Worm (Caenorhabditis elegans) whole organism, early embryonic: ENCODE data around the gene ZK1240.6.
"Not testable (repeated sequence)": the region's sequence is repeated elsewhere in the genome, so short reads cannot be mapped to it uniquely, and the experiment has no call there.

Experiments used
- F13C5.2 ChIP-seq: sonication (generic microtip); optimal IDR thresholded peaks from 2 replicates; lab custom pipeline; 2017; ENCODE audit warnings: mild to moderate bottlenecking, missing genetic modification characterization, inconsistent platforms, missing compliant biosample characterization
- ama-1 ChIP-seq: fragments of 150-350 bp; optimal IDR thresholded peaks from 2 replicates; lab custom pipeline; 2014

ce11 chrII:2282599-2282998 lies 40.1 kb downstream of the ZK1240.6 start, which contains the start of gene K09F6.9:
- TF ChIP-seq ama-1 (lab: Kevin White, UChicago); F13C5.2 (tag; lab: Kevin White, UChicago): not testable (repeated sequence)
